Worm (Caenorhabditis elegans) whole organism, L1 larva: ENCODE results near the gene rig-3.
A peak's percentile ranks its signal among the peaks of the same experiment; 100 is the strongest.

Source experiments
- C04F5.9 ChIP-seq: sonication (generic microtip); optimal IDR thresholded peaks from 2 replicates; lab custom pipeline; 2016; ENCODE audit warnings: missing genetic modification characterization, missing compliant biosample characterization
- aha-1 ChIP-seq: fragments of 150-350 bp; optimal IDR thresholded peaks from 2 replicates; lab custom pipeline; 2014; ENCODE audit warnings: missing biosample characterization, missing genetic modification characterization
- aly-2 ChIP-seq: fragments of 150-350 bp; optimal IDR thresholded peaks from 2 replicates; lab custom pipeline; 2014; ENCODE audit warnings: missing biosample characterization, missing genetic modification characterization
- ama-1 ChIP-seq: fragments of 150-350 bp; optimal IDR thresholded peaks from 2 replicates; lab custom pipeline; 2014
- ceh-8 ChIP-seq: fragments of 200-800 bp; sonication (Bioruptor generic); optimal IDR thresholded peaks from 2 replicates; lab custom pipeline; 2018; ENCODE audit warnings: mild to moderate bottlenecking, missing genetic modification characterization, moderate library complexity, missing compliant biosample characterization
- ceh-82 ChIP-seq, 3 experiments: fragments of 150-350 bp in 1 of 3; sonication (generic microtip) in 2 of 3; optimal IDR thresholded peaks; 2 replicates each; lab custom pipeline; 2014 to 2017; ENCODE audit warnings: missing biosample characterization in 3 of 3, missing genetic modification characterization in 3 of 3
- ceh-88 ChIP-seq: fragments of 200-800 bp; sonication (Bioruptor generic); IDR thresholded peaks from 2 replicates; pipeline ENCODE4 v1.3.6; 2022; ENCODE audit warnings: missing genetic modification characterization, missing compliant biosample characterization
- ceh-90 ChIP-seq: sonication (generic microtip); optimal IDR thresholded peaks from 2 replicates; lab custom pipeline; 2016; ENCODE audit warnings: missing genetic modification characterization, missing compliant biosample characterization
- ces-1 ChIP-seq: fragments of 150-350 bp; optimal IDR thresholded peaks from 2 replicates; lab custom pipeline; 2014; ENCODE audit warnings: missing biosample characterization, missing genetic modification reagents, missing genetic modification characterization
- dpl-1 ChIP-seq, 3 experiments: fragments of 150-350 bp in 2 of 3; sonication (generic microtip) in 1 of 3; optimal IDR thresholded peaks; 2 replicates each; lab custom pipeline; 2014 to 2017; ENCODE audit warnings: missing biosample characterization in 3 of 3, missing genetic modification characterization in 3 of 3, missing genetic modification reagents in 3 of 3
- dsc-1 ChIP-seq: sonication (generic microtip); optimal IDR thresholded peaks from 2 replicates; lab custom pipeline; 2016; ENCODE audit warnings: mild to moderate bottlenecking, missing genetic modification characterization, missing compliant biosample characterization
- efl-1 ChIP-seq, 4 experiments: fragments of 150-350 bp; optimal IDR thresholded peaks in 3 of 4; peaks in 1 of 4; 1 replicate in 1 of 4; 2 replicates in 3 of 4; lab custom pipeline; 2014; ENCODE audit warnings: missing biosample characterization in 2 of 4, missing genetic modification characterization in 2 of 4, missing genetic modification reagents in 2 of 4
- egl-27 ChIP-seq, 2 experiments: fragments of 150-350 bp in 1 of 2; sonication (generic microtip); optimal IDR thresholded peaks; 3 replicates each; lab custom pipeline; 2017 to 2018; ENCODE audit warnings: missing biosample characterization in 2 of 2, missing genetic modification characterization in 2 of 2, missing genetic modification reagents in 2 of 2
- elt-2 ChIP-seq: sonication (generic microtip); optimal IDR thresholded peaks from 2 replicates; lab custom pipeline; 2016; ENCODE audit warnings: missing genetic modification characterization, mild to moderate bottlenecking, inconsistent platforms, missing compliant biosample characterization, missing genetic modification reagents
- elt-3 ChIP-seq, 6 experiments: fragments of 150-350 bp in 1 of 6; sonication (generic microtip); optimal IDR thresholded peaks; 2 replicates each; lab custom pipeline; 2017 to 2018; ENCODE audit warnings: missing biosample characterization in 6 of 6, missing genetic modification characterization in 6 of 6, inconsistent platforms in 1 of 6
- fkh-10 ChIP-seq: sonication (generic microtip); optimal IDR thresholded peaks from 2 replicates; lab custom pipeline; 2017; ENCODE audit warnings: missing biosample characterization, missing genetic modification reagents, missing genetic modification characterization
- fkh-4 ChIP-seq: sonication (generic microtip); optimal IDR thresholded peaks from 2 replicates; lab custom pipeline; 2016; ENCODE audit warnings: missing compliant biosample characterization, missing genetic modification characterization, borderline replicate concordance
- grh-1 ChIP-seq: fragments of 200-800 bp; sonication (Bioruptor generic); IDR thresholded peaks from 2 replicates; pipeline ENCODE4 v1.3.6; 2022; ENCODE audit warnings: missing genetic modification reagents, missing genetic modification characterization, missing compliant biosample characterization
- hlh-4 ChIP-seq: sonication (generic microtip); optimal IDR thresholded peaks from 2 replicates; lab custom pipeline; 2016; ENCODE audit warnings: mild to moderate bottlenecking, missing genetic modification characterization, missing compliant biosample characterization
- hpl-2 ChIP-seq: fragments of 150-350 bp; optimal IDR thresholded peaks from 2 replicates; lab custom pipeline; 2014; ENCODE audit warnings: missing biosample characterization, missing genetic modification reagents, missing genetic modification characterization
- lin-13 ChIP-seq: fragments of 150-350 bp; optimal IDR thresholded peaks from 2 replicates; lab custom pipeline; 2014; ENCODE audit warnings: missing biosample characterization, missing genetic modification reagents, missing genetic modification characterization
- lin-14 ChIP-seq: fragments of 200-800 bp; sonication (Bioruptor generic); optimal IDR thresholded peaks from 2 replicates; lab custom pipeline; 2018; ENCODE audit warnings: mild to moderate bottlenecking, missing genetic modification characterization, moderate library complexity, missing compliant biosample characterization
- lin-35 ChIP-seq, 2 experiments: fragments of 150-350 bp; optimal IDR thresholded peaks; 2 replicates each; lab custom pipeline; 2014; ENCODE audit warnings: missing biosample characterization in 2 of 2, missing genetic modification characterization in 2 of 2, missing genetic modification reagents in 2 of 2
- lir-3 ChIP-seq: sonication (generic microtip); optimal IDR thresholded peaks from 2 replicates; lab custom pipeline; 2016; ENCODE audit warnings: mild to moderate bottlenecking, missing genetic modification characterization, moderate library complexity, missing compliant biosample characterization; ENCODE audit not compliant: poor library complexity
- mab-9 ChIP-seq: fragments of 200-800 bp; sonication (Bioruptor generic); IDR thresholded peaks from 2 replicates; pipeline ENCODE4 v1.3.6; 2022; ENCODE audit warnings: missing genetic modification reagents, missing genetic modification characterization, missing compliant biosample characterization
- mdl-1 ChIP-seq, 2 experiments: fragments of 150-350 bp; optimal IDR thresholded peaks; 2 replicates each; lab custom pipeline; 2014 to 2017; ENCODE audit warnings: missing biosample characterization in 2 of 2, missing genetic modification characterization in 2 of 2, inconsistent platforms in 1 of 2
- mef-2 ChIP-seq: fragments of 150-350 bp; optimal IDR thresholded peaks from 2 replicates; lab custom pipeline; 2014; ENCODE audit warnings: missing biosample characterization, missing genetic modification characterization
- mep-1 ChIP-seq: fragments of 150-350 bp; optimal IDR thresholded peaks from 2 replicates; lab custom pipeline; 2014; ENCODE audit warnings: missing biosample characterization, missing genetic modification characterization
- nhr-12 ChIP-seq: sonication (generic microtip); optimal IDR thresholded peaks from 2 replicates; lab custom pipeline; 2017; ENCODE audit warnings: missing biosample characterization, missing genetic modification characterization
- nhr-19 ChIP-seq: fragments of 200-800 bp; sonication (Bioruptor generic); conservative IDR thresholded peaks from 2 replicates; pipeline ENCODE4 v1.3.6; 2022; ENCODE audit warnings: missing genetic modification characterization, missing compliant biosample characterization
- nhr-20 ChIP-seq: sonication (generic microtip); optimal IDR thresholded peaks from 2 replicates; lab custom pipeline; 2016; ENCODE audit warnings: mild to moderate bottlenecking, missing genetic modification characterization, missing compliant biosample characterization
- nhr-28 ChIP-seq: fragments of 150-350 bp; optimal IDR thresholded peaks from 2 replicates; lab custom pipeline; 2014; ENCODE audit warnings: missing biosample characterization, missing genetic modification characterization
- nhr-47 ChIP-seq: sonication (generic microtip); optimal IDR thresholded peaks from 2 replicates; lab custom pipeline; 2016; ENCODE audit warnings: mild to moderate bottlenecking, missing genetic modification characterization, moderate library complexity, missing compliant biosample characterization
- nhr-71 ChIP-seq: sonication (generic microtip); optimal IDR thresholded peaks from 2 replicates; lab custom pipeline; 2016; ENCODE audit warnings: mild to moderate bottlenecking, missing genetic modification characterization, moderate library complexity, missing compliant biosample characterization
- nhr-77 ChIP-seq: fragments of 150-350 bp; optimal IDR thresholded peaks from 2 replicates; lab custom pipeline; 2014; ENCODE audit warnings: missing biosample characterization, missing genetic modification characterization
- nhr-84 ChIP-seq: sonication (generic microtip); optimal IDR thresholded peaks from 2 replicates; lab custom pipeline; 2017; ENCODE audit warnings: missing biosample characterization, missing genetic modification characterization
- nhr-85 ChIP-seq: sonication (generic microtip); peaks from one replicate; lab custom pipeline; 2016; ENCODE audit warnings: missing genetic modification characterization, inconsistent platforms, missing compliant biosample characterization
- nhr-90 ChIP-seq: sonication (generic microtip); optimal IDR thresholded peaks from 2 replicates; lab custom pipeline; 2016; ENCODE audit warnings: mild to moderate bottlenecking, missing genetic modification characterization, missing compliant biosample characterization; ENCODE audit not compliant: poor library complexity
- pag-3 ChIP-seq: sonication (generic microtip); optimal IDR thresholded peaks from 2 replicates; lab custom pipeline; 2017; ENCODE audit warnings: missing genetic modification characterization, mild to moderate bottlenecking, missing compliant biosample characterization, antibody characterized with exemption, borderline replicate concordance; ENCODE audit not compliant: insufficient read depth
- pax-3 ChIP-seq: fragments of 200-800 bp; sonication (Bioruptor generic); optimal IDR thresholded peaks from 2 replicates; lab custom pipeline; 2018; ENCODE audit warnings: mild to moderate bottlenecking, missing genetic modification characterization, moderate library complexity, missing compliant biosample characterization
- rnt-1 ChIP-seq: sonication (generic microtip); optimal IDR thresholded peaks from 2 replicates; lab custom pipeline; 2016; ENCODE audit warnings: mild to moderate bottlenecking, missing genetic modification characterization, moderate library complexity, missing compliant biosample characterization
- snu-23 ChIP-seq: sonication (generic microtip); optimal IDR thresholded peaks from 2 replicates; lab custom pipeline; 2016; ENCODE audit warnings: missing genetic modification characterization, missing compliant biosample characterization
- swsn-7 ChIP-seq: sonication (generic microtip); optimal IDR thresholded peaks from 2 replicates; lab custom pipeline; 2016; ENCODE audit warnings: missing genetic modification characterization, missing compliant biosample characterization
- tbx-2 ChIP-seq: sonication (generic microtip); optimal IDR thresholded peaks from 2 replicates; lab custom pipeline; 2016; ENCODE audit warnings: missing genetic modification characterization, missing compliant biosample characterization
- tlp-1 ChIP-seq: fragments of 150-350 bp; optimal IDR thresholded peaks from 2 replicates; lab custom pipeline; 2014; ENCODE audit warnings: missing biosample characterization, missing genetic modification characterization
- unc-62 ChIP-seq: fragments of 150-350 bp; optimal IDR thresholded peaks from 2 replicates; lab custom pipeline; 2014; ENCODE audit warnings: missing biosample characterization, missing genetic modification reagents, missing genetic modification characterization
- unc-86 ChIP-seq: sonication (generic microtip); optimal IDR thresholded peaks from 2 replicates; lab custom pipeline; 2016; ENCODE audit warnings: missing genetic modification characterization, missing compliant biosample characterization
- xbp-1 ChIP-seq: sonication (generic microtip); optimal IDR thresholded peaks from 2 replicates; lab custom pipeline; 2016; ENCODE audit warnings: missing genetic modification characterization, missing compliant biosample characterization
- zip-4 ChIP-seq: fragments of 200-800 bp; sonication (Bioruptor generic); optimal IDR thresholded peaks from 2 replicates; lab custom pipeline; 2018; ENCODE audit warnings: mild to moderate bottlenecking, missing genetic modification characterization, moderate library complexity, missing compliant biosample characterization
- ztf-11 ChIP-seq, 2 experiments: sonication (generic microtip); optimal IDR thresholded peaks; 2 replicates each; lab custom pipeline; 2016 to 2017; ENCODE audit warnings: missing genetic modification characterization in 2 of 2, missing biosample characterization in 1 of 2, missing compliant biosample characterization in 1 of 2
- ztf-4 ChIP-seq: fragments of 150-350 bp; optimal IDR thresholded peaks from 2 replicates; lab custom pipeline; 2014; ENCODE audit warnings: missing biosample characterization, missing genetic modification characterization

Gene rig-3

DNA sequence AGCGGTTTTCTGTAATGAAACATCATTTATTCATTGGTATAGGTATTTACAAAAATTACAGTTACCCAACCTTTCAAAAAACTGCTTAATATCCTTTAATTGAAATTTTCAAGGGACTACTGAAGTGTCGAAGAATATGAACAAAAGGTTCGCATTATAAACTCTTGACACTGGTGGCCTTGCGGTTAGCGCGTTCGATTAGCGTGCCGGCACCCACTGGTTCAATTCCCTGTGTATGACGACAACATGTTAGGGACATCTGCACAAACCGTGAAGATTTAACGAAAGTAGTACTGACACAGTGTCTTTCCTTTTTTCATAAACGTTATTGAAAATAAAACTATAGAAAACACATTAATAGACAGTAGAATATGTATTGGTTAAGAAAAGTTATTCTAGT is 14.3 kb downstream of the rig-3 start:
- peak; percentile 50 for TF ChIP-seq lin-14 (GFP tag; lab: Kevin White, UChicago)
- peak in 1 of 3 experiments; percentile 15 for TF ChIP-seq ceh-82 (tag; optimal IDR thresholded peaks at IDR 0.05; lab: Kevin White, UChicago)
- peak in 3 of 6 experiments; percentile 25 to 46 (median 28) for TF ChIP-seq elt-3 (tag; optimal IDR thresholded peaks at IDR 0.05; lab: Kevin White, UChicago)
- TF ChIP-seq swsn-7 (tag; lab: Kevin White, UChicago): peak; percentile 31
- peak; percentile 51 for TF ChIP-seq nhr-20
- TF ChIP-seq ceh-88 (GFP tag; lab: Robert Waterston, UW): 0 out of 2 replicates have a peak, but pooled peaks have one; percentile 33
- peak; percentile 47 for TF ChIP-seq nhr-47 (tag; lab: Kevin White, UChicago)
- TF ChIP-seq fkh-4 (tag; lab: Kevin White, UChicago): no peak
- TF ChIP-seq lir-3 (tag; lab: Kevin White, UChicago): peak; percentile 35
- no peak for TF ChIP-seq pax-3 (tag; lab: Kevin White, UChicago)
- TF ChIP-seq C04F5.9 (tag; lab: Kevin White, UChicago): no peak
- TF ChIP-seq dpl-1 (GFP tag; optimal IDR thresholded peaks at IDR 0.05; lab: Kevin White, UChicago): peak in 1 of 3 experiments; percentile 11
- peak; percentile 71 for TF ChIP-seq snu-23
- TF ChIP-seq fkh-10 (GFP tag; lab: Kevin White, UChicago): no peak
- peak; percentile 49 for TF ChIP-seq elt-2 (tag; lab: Kevin White, UChicago)
- no peak for TF ChIP-seq egl-27 (tag; optimal IDR thresholded peaks at IDR 0.05; lab: Kevin White, UChicago)
- no peak for TF ChIP-seq unc-86 (tag; lab: Kevin White, UChicago)
- TF ChIP-seq dsc-1 (tag; lab: Kevin White, UChicago): no peak
- peak; percentile 83 for TF ChIP-seq nhr-85 (tag; lab: Kevin White, UChicago)
- no peak for TF ChIP-seq mab-9
- no peak for TF ChIP-seq ztf-4 (tag; lab: Kevin White, UChicago)
- TF ChIP-seq grh-1 (GFP tag; lab: Robert Waterston, UW): peak; percentile 54; the same call in 1 of the 2 replicates
- no peak for TF ChIP-seq tbx-2 (tag; lab: Kevin White, UChicago)
- TF ChIP-seq xbp-1 (tag; lab: Kevin White, UChicago): peak; percentile 54
- peak; percentile 7 for TF ChIP-seq nhr-77
- TF ChIP-seq pag-3 (tag; lab: Kevin White, UChicago): no peak
- no peak for TF ChIP-seq nhr-84 (tag; lab: Kevin White, UChicago)
- TF ChIP-seq hpl-2 (GFP tag; lab: Kevin White, UChicago): no peak
- TF ChIP-seq nhr-19 (GFP tag; lab: Robert Waterston, UW): peak; percentile 45
- TF ChIP-seq ztf-11 (tag; optimal IDR thresholded peaks at IDR 0.05; lab: Kevin White, UChicago): peak in 1 of 2 experiments; percentile 8
- TF ChIP-seq ceh-90: no peak
- peak; percentile 58 for TF ChIP-seq nhr-71 (tag; lab: Kevin White, UChicago)
- TF ChIP-seq mep-1 (tag; lab: Kevin White, UChicago): peak; percentile 66
- no peak for TF ChIP-seq mef-2 (tag; lab: Kevin White, UChicago)
- TF ChIP-seq ces-1 (GFP tag; lab: Kevin White, UChicago): no peak
- no peak for TF ChIP-seq hlh-4 (tag; lab: Kevin White, UChicago)
- TF ChIP-seq lin-13 (GFP tag; lab: Kevin White, UChicago): no peak
- no peak for TF ChIP-seq aly-2 (tag; lab: Kevin White, UChicago)
- TF ChIP-seq mdl-1 (tag; optimal IDR thresholded peaks at IDR 0.05; lab: Kevin White, UChicago): peak in 1 of 2 experiments; percentile 13
- TF ChIP-seq nhr-90 (tag; lab: Kevin White, UChicago): peak; percentile 66
- TF ChIP-seq nhr-28 (tag; lab: Kevin White, UChicago): no peak
- no peak for TF ChIP-seq ceh-8 (GFP tag; lab: Kevin White, UChicago)
- peak in 1 of 2 experiments; percentile 14 for TF ChIP-seq efl-1 (optimal IDR thresholded peaks at IDR 0.05; lab: Kevin White, UChicago)
- TF ChIP-seq efl-1 (GFP tag; optimal IDR thresholded peaks at IDR 0.05 in 1 of 2; lab: Kevin White, UChicago): no peak
- TF ChIP-seq unc-62 (GFP tag; lab: Kevin White, UChicago): no peak
- TF ChIP-seq lin-35 (GFP tag; optimal IDR thresholded peaks at IDR 0.05; lab: Kevin White, UChicago): no peak
- no peak for TF ChIP-seq nhr-12 (tag; lab: Kevin White, UChicago)
- no peak for TF ChIP-seq ama-1 (lab: Kevin White, UChicago)
- no peak for TF ChIP-seq aha-1 (tag; lab: Kevin White, UChicago)
- no peak for TF ChIP-seq zip-4 (GFP tag; lab: Kevin White, UChicago)
- TF ChIP-seq rnt-1 (tag; lab: Kevin White, UChicago): peak; percentile 78
- TF ChIP-seq tlp-1: no peak
